Fruit fly (Drosophila melanogaster): Measurements from ENCODE around the gene CG10845.

- no peak for TF ChIP-seq tj (GFP tag; optimal IDR thresholded peaks at IDR 0.05)
- TF ChIP-seq CG5204 (GFP tag; optimal IDR thresholded peaks at IDR 0.05): no peak
- TF ChIP-seq CG7045 (GFP tag; optimal IDR thresholded peaks at IDR 0.05): no peak
Measured at dm6 chr3R:24938049-24938448, 37.1 kb downstream of the CG10845 start, which contains the start of gene Osbp.

Data from whole organism, adult.